Worm (Caenorhabditis elegans): Measurements from ENCODE around the gene pde-4.

pde-4 gene

ce11 chrII:7693929-7694328 is 42.9 kb upstream of the pde-4 start, which contains the start of gene nhx-2:
Gene nhx-2 (minus strand): TSS chrII:7693957.
- peak; percentile 92 for TF ChIP-seq fos-1 (tag; optimal IDR thresholded peaks at IDR 0.05)
- no peak for TF ChIP-seq sma-9 (GFP tag; optimal IDR thresholded peaks at IDR 0.05)
- TF ChIP-seq sma-9 (tag; optimal IDR thresholded peaks at IDR 0.05): no peak

- TF ChIP-seq mdl-1 (tag; optimal IDR thresholded peaks at IDR 0.05): no peak
- TF ChIP-seq lsy-2 (tag; optimal IDR thresholded peaks at IDR 0.05): no peak
- no peak for TF ChIP-seq ceh-82 (tag; optimal IDR thresholded peaks at IDR 0.05)
- TF ChIP-seq nhr-21 (tag; optimal IDR thresholded peaks at IDR 0.05): no peak
- TF ChIP-seq ztf-1 (GFP tag; conservative IDR thresholded peaks at IDR 0.05): no peak
- no peak for TF ChIP-seq nhr-6 (tag; optimal IDR thresholded peaks at IDR 0.05)
- no peak for TF ChIP-seq zag-1 (tag; optimal IDR thresholded peaks at IDR 0.05)
- TF ChIP-seq lin-11 (tag; optimal IDR thresholded peaks at IDR 0.05): no peak
- TF ChIP-seq ztf-11 (tag; optimal IDR thresholded peaks at IDR 0.05): no peak
- TF ChIP-seq unc-55 (GFP tag; optimal IDR thresholded peaks at IDR 0.05): no peak
- TF ChIP-seq ztf-4 (tag; optimal IDR thresholded peaks at IDR 0.05): no peak
- no peak for TF ChIP-seq nhr-237 (tag; optimal IDR thresholded peaks at IDR 0.05)
- no peak for TF ChIP-seq R02D3.7 (tag; optimal IDR thresholded peaks at IDR 0.05)
- TF ChIP-seq unc-39 (tag; optimal IDR thresholded peaks at IDR 0.05): no peak
- no peak for TF ChIP-seq C34F6.9 (tag; optimal IDR thresholded peaks at IDR 0.05)
- TF ChIP-seq egl-27 (tag; optimal IDR thresholded peaks at IDR 0.05): no peak
- TF ChIP-seq ama-1 (optimal IDR thresholded peaks at IDR 0.05): no peak
Observed at ce11 chrII:7690384-7690783, 39.3 kb upstream of the pde-4 start, which contains the start of gene pid-1. Gene pid-1 (minus strand): TSS chrII:7690556.

ce11 chrII:7684589-7684988 is 33.5 kb upstream of the pde-4 start, which contains the start of gene F18A1.1:
Gene F18A1.1 (plus strand): TSS chrII:7684889.
- TF ChIP-seq peb-1 (tag; optimal IDR thresholded peaks at IDR 0.05) (no peak), sma-9 (GFP tag; optimal IDR thresholded peaks at IDR 0.05) (no peak), sma-9 (tag; optimal IDR thresholded peaks at IDR 0.05) (no peak), nhr-21 (tag; optimal IDR thresholded peaks at IDR 0.05) (peak; percentile 15)

- no peak for TF ChIP-seq gmeb-1 (tag; optimal IDR thresholded peaks at IDR 0.05)
- TF ChIP-seq zag-1 (tag; optimal IDR thresholded peaks at IDR 0.05): no peak
- no peak for TF ChIP-seq nhr-23 (tag; optimal IDR thresholded peaks at IDR 0.05)
- TF ChIP-seq unc-55 (GFP tag; optimal IDR thresholded peaks at IDR 0.05): no peak
- no peak for TF ChIP-seq nhr-25 (tag; optimal IDR thresholded peaks at IDR 0.05)
- TF ChIP-seq lin-39 (tag; optimal IDR thresholded peaks at IDR 0.05): no peak
- no peak for TF ChIP-seq snpc-4 (tag; optimal IDR thresholded peaks at IDR 0.05)
- TF ChIP-seq Y55F3AM.14 (GFP tag; optimal IDR thresholded peaks at IDR 0.05): no peak
- no peak for TF ChIP-seq ztf-11 (tag; optimal IDR thresholded peaks at IDR 0.05)
Observed at ce11 chrII:7682488-7682887, 31.4 kb upstream of the pde-4 start.

ce11 chrII:7681898-7682297 is 30.9 kb upstream of the pde-4 start, which contains the start of gene lin-26:
Gene lin-26 (plus strand): TSS chrII:7682198.
- TF ChIP-seq blmp-1 (tag; optimal IDR thresholded peaks at IDR 0.05; ENCODE audit: insufficient read depth) (no peak), ZK546.5 (tag; optimal IDR thresholded peaks at IDR 0.05) (no peak), unc-39 (tag; optimal IDR thresholded peaks at IDR 0.05) (no peak), zag-1 (tag; optimal IDR thresholded peaks at IDR 0.05) (no peak), ztf-1 (GFP tag; conservative IDR thresholded peaks at IDR 0.05) (no peak), unc-55 (GFP tag; optimal IDR thresholded peaks at IDR 0.05) (no peak), C34F6.9 (tag; optimal IDR thresholded peaks at IDR 0.05) (no peak), nhr-129 (tag; optimal IDR thresholded peaks at IDR 0.05) (no peak), F13H6.1 (tag; optimal IDR thresholded peaks at IDR 0.05) (no peak)

ce11 chrII:7679499-7680012 is 28.5 kb upstream of the pde-4 start:
- no peak for TF ChIP-seq fos-1 (tag; optimal IDR thresholded peaks at IDR 0.05)
- peak in 1 of 2 experiments; percentile 29 for TF ChIP-seq lsy-2 (tag; optimal IDR thresholded peaks at IDR 0.05)
- peak; percentile 42 for TF ChIP-seq nhr-25 (tag; optimal IDR thresholded peaks at IDR 0.05)

Measured in whole organism, L2 larva.